Worm (Caenorhabditis elegans) whole organism, late embryonic: ENCODE measurements around the gene sro-1.

Experiments
- ama-1 ChIP-seq: fragments of 150-350 bp; optimal IDR thresholded peaks from 2 replicates; lab custom pipeline; 2014
- ceh-14 ChIP-seq: sonication (generic microtip); optimal IDR thresholded peaks from 2 replicates; lab custom pipeline; 2016; ENCODE audit warnings: missing genotype, missing genetic modification characterization, missing compliant biosample characterization
- ceh-2 ChIP-seq: sonication (generic microtip); optimal IDR thresholded peaks from 2 replicates; lab custom pipeline; 2016; ENCODE audit warnings: missing genotype, missing genetic modification characterization, missing compliant biosample characterization
- ceh-22 ChIP-seq: sonication (generic microtip); optimal IDR thresholded peaks from 2 replicates; lab custom pipeline; 2017; ENCODE audit warnings: missing biosample characterization, missing genetic modification characterization
- dve-1 ChIP-seq: sonication (generic microtip); optimal IDR thresholded peaks from 2 replicates; lab custom pipeline; 2017; ENCODE audit warnings: antibody characterized with exemption, mild to moderate bottlenecking, missing genetic modification characterization, missing compliant biosample characterization
- elt-2 ChIP-seq: sonication (generic microtip); optimal IDR thresholded peaks from 2 replicates; lab custom pipeline; 2016; ENCODE audit warnings: missing genetic modification reagents, missing genetic modification characterization, missing compliant biosample characterization
- fax-1 ChIP-seq: sonication (generic microtip); optimal IDR thresholded peaks from 2 replicates; lab custom pipeline; 2016; ENCODE audit warnings: missing genotype, missing genetic modification characterization, missing compliant biosample characterization
- hlh-6 ChIP-seq: sonication (generic microtip); optimal IDR thresholded peaks from 2 replicates; lab custom pipeline; 2016; ENCODE audit warnings: missing genotype, missing genetic modification characterization, missing compliant biosample characterization
- lin-11 ChIP-seq: fragments of 200-800 bp; sonication (Bioruptor generic); optimal IDR thresholded peaks from 2 replicates; lab custom pipeline; 2018; ENCODE audit warnings: mild to moderate bottlenecking, missing genetic modification characterization, missing compliant biosample characterization
- nfya-1 ChIP-seq: sonication (generic microtip); optimal IDR thresholded peaks from 2 replicates; lab custom pipeline; 2017; ENCODE audit warnings: missing genetic modification characterization, mild to moderate bottlenecking, missing compliant biosample characterization, antibody characterized with exemption, moderate library complexity
- npax-4 ChIP-seq: sonication (generic microtip); optimal IDR thresholded peaks from 2 replicates; lab custom pipeline; 2016; ENCODE audit warnings: missing genetic modification characterization, missing compliant biosample characterization
- pat-9 ChIP-seq: fragments of 200-800 bp; sonication (Bioruptor generic); optimal IDR thresholded peaks from 2 replicates; lab custom pipeline; 2018; ENCODE audit warnings: mild to moderate bottlenecking, missing genetic modification characterization, moderate library complexity, missing compliant biosample characterization
- pqm-1 ChIP-seq: sonication (generic microtip); optimal IDR thresholded peaks from 2 replicates; lab custom pipeline; 2016; ENCODE audit warnings: missing genetic modification characterization, missing compliant biosample characterization
- unc-86 ChIP-seq: sonication (generic microtip); optimal IDR thresholded peaks from 2 replicates; lab custom pipeline; 2016; ENCODE audit warnings: missing genetic modification characterization, missing compliant biosample characterization

DNA sequence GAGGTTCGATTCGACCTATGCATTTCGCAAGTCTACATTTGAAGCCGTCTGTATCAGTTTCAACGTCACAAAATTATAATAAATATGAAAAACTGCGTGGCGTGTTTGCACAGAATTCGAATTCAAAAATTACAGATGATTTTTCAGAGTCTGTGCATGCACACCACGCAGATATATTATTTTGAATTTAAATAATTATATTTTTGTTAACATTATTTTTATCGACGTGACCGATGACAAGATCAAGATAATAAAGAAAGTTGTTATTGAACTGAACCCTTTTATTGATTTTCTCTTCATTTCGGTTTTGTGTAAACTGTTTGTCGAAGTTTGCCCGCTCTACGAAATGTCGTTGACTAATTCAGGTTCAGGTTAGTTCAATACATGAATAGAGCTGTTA lies 39.6 kb upstream of the sro-1 start, which contains the start of gene C28F5.1:
- TF ChIP-seq ceh-22 (tag; lab: Kevin White, UChicago) (no peak), elt-2 (tag; lab: Kevin White, UChicago) (no peak), hlh-6 (tag; lab: Kevin White, UChicago) (no peak), pqm-1 (no peak), nfya-1 (tag; lab: Kevin White, UChicago) (no peak), fax-1 (tag; lab: Kevin White, UChicago) (no peak), dve-1 (tag; lab: Kevin White, UChicago) (no peak), ceh-2 (tag; lab: Kevin White, UChicago) (no peak), ama-1 (lab: Kevin White, UChicago) (no peak), ceh-14 (tag; lab: Kevin White, UChicago) (no peak), lin-11 (no peak), npax-4 (tag; lab: Kevin White, UChicago) (no peak), unc-86 (tag; lab: Kevin White, UChicago) (no peak), pat-9 (no peak)
